Fruit fly (Drosophila melanogaster): Measurements from ENCODE around the gene Eip75B.

The Eip75B gene

dm6 chr3L:17971067-17971772 lies 93.3 kb downstream of the Eip75B start:
- TF ChIP-seq CTCF (optimal IDR thresholded peaks at IDR 0.05) = no peak
- TF ChIP-seq CG8478 (optimal IDR thresholded peaks at IDR 0.05) = no peak

- no peak for TF ChIP-seq CG8478 (optimal IDR thresholded peaks at IDR 0.05)
- no peak for TF ChIP-seq CTCF (optimal IDR thresholded peaks at IDR 0.05)
These were observed 94.2 kb downstream of the Eip75B start for dm6 chr3L:17970316-17970715.

dm6 chr3L:17968552-17969378 lies 95.7 kb downstream of the Eip75B start:
- TF ChIP-seq CTCF (optimal IDR thresholded peaks at IDR 0.05) = no peak
- TF ChIP-seq CG8478 (optimal IDR thresholded peaks at IDR 0.05) = no peak

dm6 chr3L:17967187-17967940 lies 97.1 kb downstream of the Eip75B start:
- TF ChIP-seq CG8478 (optimal IDR thresholded peaks at IDR 0.05) = no peak
- no peak for TF ChIP-seq CTCF (optimal IDR thresholded peaks at IDR 0.05)

- TF ChIP-seq CG8478 (optimal IDR thresholded peaks at IDR 0.05) (no peak), CTCF (optimal IDR thresholded peaks at IDR 0.05) (no peak)
These were observed 98.3 kb downstream of the Eip75B start for dm6 chr3L:17966220-17966619.

- no peak for TF ChIP-seq CTCF (optimal IDR thresholded peaks at IDR 0.05)
- no peak for TF ChIP-seq CG8478 (optimal IDR thresholded peaks at IDR 0.05)
These were observed 99.1 kb downstream of the Eip75B start for dm6 chr3L:17965455-17965794.

- TF ChIP-seq CTCF (optimal IDR thresholded peaks at IDR 0.05) = no peak
- TF ChIP-seq CG8478 (optimal IDR thresholded peaks at IDR 0.05) = no peak
These were observed 99.6 kb downstream of the Eip75B start for dm6 chr3L:17964757-17965454.

- TF ChIP-seq CG8478 (optimal IDR thresholded peaks at IDR 0.05) = no peak
- no peak for TF ChIP-seq CTCF (optimal IDR thresholded peaks at IDR 0.05)
These were observed 100.8 kb downstream of the Eip75B start for dm6 chr3L:17963529-17964225.

- no peak for TF ChIP-seq CTCF (optimal IDR thresholded peaks at IDR 0.05)
- no peak for TF ChIP-seq CG8478 (optimal IDR thresholded peaks at IDR 0.05)
These were observed 101.8 kb downstream of the Eip75B start for dm6 chr3L:17962668-17963208.

- TF ChIP-seq CTCF (optimal IDR thresholded peaks at IDR 0.05) (no peak), CG8478 (optimal IDR thresholded peaks at IDR 0.05) (no peak)
These were observed 102.3 kb downstream of the Eip75B start for dm6 chr3L:17962069-17962664.

- TF ChIP-seq CG8478 (optimal IDR thresholded peaks at IDR 0.05) (no peak), CTCF (optimal IDR thresholded peaks at IDR 0.05) (no peak)
These were observed 102.9 kb downstream of the Eip75B start for dm6 chr3L:17961608-17962007.

dm6 chr3L:17960247-17960839 lies 104.2 kb downstream of the Eip75B start:
- no peak for TF ChIP-seq CG8478 (optimal IDR thresholded peaks at IDR 0.05)
- TF ChIP-seq CTCF (optimal IDR thresholded peaks at IDR 0.05) = no peak

- TF ChIP-seq CG8478 (optimal IDR thresholded peaks at IDR 0.05) (no peak), CTCF (optimal IDR thresholded peaks at IDR 0.05) (no peak)
These were observed 105.6 kb downstream of the Eip75B start for dm6 chr3L:17958977-17959279.
